Worm (Caenorhabditis elegans) whole organism, L4 larva: ENCODE measurements around the gene F47B8.3.

Source experiments
- arid-1 ChIP-seq: fragments of 200-800 bp; sonication (Bioruptor generic); conservative IDR thresholded peaks from 2 replicates; pipeline ENCODE4 v1.3.6; 2022; ENCODE audit warnings: missing genetic modification reagents, missing genetic modification characterization, missing compliant biosample characterization
- ces-1 ChIP-seq: fragments of 150-350 bp; sonication (generic microtip); optimal IDR thresholded peaks from 4 replicates; lab custom pipeline; 2014; ENCODE audit warnings: missing biosample characterization, missing genetic modification reagents, missing genetic modification characterization
- dmd-9 ChIP-seq: fragments of 200-800 bp; sonication (Bioruptor generic); IDR thresholded peaks from 2 replicates; pipeline ENCODE4 v1.3.6; 2022; ENCODE audit warnings: missing genetic modification reagents, missing genetic modification characterization, missing compliant biosample characterization
- gei-8 ChIP-seq: fragments of 200-800 bp; sonication (Bioruptor generic); optimal IDR thresholded peaks from 2 replicates; lab custom pipeline; 2018; ENCODE audit warnings: mild to moderate bottlenecking, missing genetic modification characterization, missing compliant biosample characterization
- nhr-102 ChIP-seq: sonication (generic microtip); optimal IDR thresholded peaks from 2 replicates; lab custom pipeline; 2016; ENCODE audit warnings: mild to moderate bottlenecking, missing genetic modification characterization, moderate library complexity, missing compliant biosample characterization
- nhr-48 ChIP-seq: sonication (generic microtip); optimal IDR thresholded peaks from 2 replicates; lab custom pipeline; 2016; ENCODE audit warnings: mild to moderate bottlenecking, missing genetic modification characterization, missing compliant biosample characterization

- TF ChIP-seq gei-8 (GFP tag; lab: Kevin White, UChicago) (no peak), arid-1 (GFP tag; lab: Robert Waterston, UW) (peak; percentile 58; the same call in 1 of the 2 replicates), nhr-48 (peak; percentile 57), dmd-9 (no peak), nhr-102 (tag; lab: Kevin White, UChicago) (peak; percentile 91), ces-1 (GFP tag; lab: Kevin White, UChicago) (no peak)
These were observed 31.6 kb upstream of the F47B8.3 start, which contains the start of gene Y49A3A.3 for ce11 chrV:14354258-14354877.
